Fruit fly (Drosophila melanogaster) whole organism: Measurements from ENCODE around the gene CG8952.

Source experiments
- CG8478 ChIP-seq: fragments of >200 bp; optimal IDR thresholded peaks from 2 replicates; lab custom pipeline; 2018; ENCODE audit warnings: inconsistent platforms
- Dll ChIP-seq: fragments of >200 bp; optimal IDR thresholded peaks from 2 replicates; lab custom pipeline; 2017
- EcR ChIP-seq, 2 experiments: fragments of >200 bp; optimal IDR thresholded peaks; 2 replicates each; lab custom pipeline; 2017; ENCODE audit warnings: missing biosample characterization in 2 of 2, missing genetic modification characterization in 2 of 2, missing genetic modification reagents in 2 of 2
- pan ChIP-seq: fragments of >200 bp; optimal IDR thresholded peaks from 2 replicates; lab custom pipeline; 2017
- psq ChIP-seq: fragments of >200 bp; optimal IDR thresholded peaks from 2 replicates; lab custom pipeline; 2017
- usp ChIP-seq: fragments of >200 bp; optimal IDR thresholded peaks from 2 replicates; lab custom pipeline; 2017; ENCODE audit warnings: missing biosample characterization, missing genetic modification characterization, mixed read lengths

CG8952 gene

dm6 chrX:15766395-15766866, at the start of gene CG8952:
Gene CG8952, minus strand, starts transcription at chrX:15766445.
- TF ChIP-seq EcR (GFP tag; optimal IDR thresholded peaks at IDR 0.05; lab: Kevin White, UChicago) (no peak), psq (lab: Kevin White, UChicago) (no peak), pan (lab: Kevin White, UChicago) (no peak), usp (no peak), CG8478 (lab: Kevin White, UChicago) (no peak), Dll (lab: Kevin White, UChicago) (no peak)

dm6 chrX:15814485-15814884, 48.2 kb upstream of the CG8952 start:
- TF ChIP-seq Dll (lab: Kevin White, UChicago) (no peak), EcR (GFP tag; optimal IDR thresholded peaks at IDR 0.05; lab: Kevin White, UChicago) (no peak), CG8478 (lab: Kevin White, UChicago) (no peak), psq (lab: Kevin White, UChicago) (no peak), usp (no peak), pan (lab: Kevin White, UChicago) (no peak)

- TF ChIP-seq CG8478 (lab: Kevin White, UChicago): no peak
- no peak for TF ChIP-seq pan (lab: Kevin White, UChicago)
- no peak for TF ChIP-seq usp
- no peak for TF ChIP-seq EcR (GFP tag; optimal IDR thresholded peaks at IDR 0.05; lab: Kevin White, UChicago)
- no peak for TF ChIP-seq psq (lab: Kevin White, UChicago)
- TF ChIP-seq Dll (lab: Kevin White, UChicago): no peak
Observed at dm6 chrX:15813224-15813623, 47.0 kb upstream of the CG8952 start.

dm6 chrX:15812615-15812995, 46.4 kb upstream of the CG8952 start:
- TF ChIP-seq pan (lab: Kevin White, UChicago): no peak
- TF ChIP-seq usp: no peak
- no peak for TF ChIP-seq CG8478 (lab: Kevin White, UChicago)
- TF ChIP-seq psq (lab: Kevin White, UChicago): no peak
- no peak for TF ChIP-seq Dll (lab: Kevin White, UChicago)
- TF ChIP-seq EcR (GFP tag; optimal IDR thresholded peaks at IDR 0.05; lab: Kevin White, UChicago): no peak

- TF ChIP-seq EcR (GFP tag; optimal IDR thresholded peaks at IDR 0.05; lab: Kevin White, UChicago) (no peak), CG8478 (lab: Kevin White, UChicago) (peak; percentile 42)
Observed at dm6 chrX:15811666-15812614, 45.7 kb upstream of the CG8952 start.

- TF ChIP-seq usp (no peak), EcR (GFP tag; optimal IDR thresholded peaks at IDR 0.05; lab: Kevin White, UChicago) (no peak), pan (lab: Kevin White, UChicago) (no peak), Dll (lab: Kevin White, UChicago) (no peak), CG8478 (lab: Kevin White, UChicago) (no peak), psq (lab: Kevin White, UChicago) (no peak)
Observed at dm6 chrX:15809255-15809654, 43.0 kb upstream of the CG8952 start, which contains the start of gene CG8509. Gene CG8509, plus strand, starts transcription at chrX:15809555.

dm6 chrX:15807915-15808314, 41.7 kb upstream of the CG8952 start:
- TF ChIP-seq EcR (GFP tag; optimal IDR thresholded peaks at IDR 0.05; lab: Kevin White, UChicago) (no peak), CG8478 (lab: Kevin White, UChicago) (no peak), usp (no peak), pan (lab: Kevin White, UChicago) (no peak)

- TF ChIP-seq Dll (lab: Kevin White, UChicago) (no peak), EcR (GFP tag; optimal IDR thresholded peaks at IDR 0.05; lab: Kevin White, UChicago) (no peak), psq (lab: Kevin White, UChicago) (no peak), CG8478 (lab: Kevin White, UChicago) (no peak), pan (lab: Kevin White, UChicago) (no peak), usp (no peak)
Observed at dm6 chrX:15805523-15805922, 39.3 kb upstream of the CG8952 start.

- TF ChIP-seq EcR (GFP tag; optimal IDR thresholded peaks at IDR 0.05; lab: Kevin White, UChicago) (no peak), psq (lab: Kevin White, UChicago) (no peak), usp (no peak), pan (lab: Kevin White, UChicago) (no peak), Dll (lab: Kevin White, UChicago) (no peak), CG8478 (lab: Kevin White, UChicago) (no peak)
Observed at dm6 chrX:15804790-15805189, 38.5 kb upstream of the CG8952 start.

- no peak for TF ChIP-seq usp
- no peak for TF ChIP-seq pan (lab: Kevin White, UChicago)
- TF ChIP-seq psq (lab: Kevin White, UChicago): no peak
- TF ChIP-seq Dll (lab: Kevin White, UChicago): no peak
- TF ChIP-seq CG8478 (lab: Kevin White, UChicago): no peak
- no peak for TF ChIP-seq EcR (GFP tag; optimal IDR thresholded peaks at IDR 0.05; lab: Kevin White, UChicago)
Observed at dm6 chrX:15803764-15804563, 37.7 kb upstream of the CG8952 start, which contains the start of the genes PGRP-LE and sd. Gene PGRP-LE, minus strand, starts transcription at chrX:15803880. Gene sd, plus strand, starts transcription at chrX:15804370.
